Worm (Caenorhabditis elegans) whole organism, L4 larva: ENCODE measurements around the gene AC3.5.

Source experiments
- F10B5.3 ChIP-seq: sonication (generic microtip); optimal IDR thresholded peaks from 2 replicates; lab custom pipeline; 2016; ENCODE audit warnings: mild to moderate bottlenecking, missing genetic modification characterization, missing compliant biosample characterization
- F49E8.2 ChIP-seq: sonication (generic microtip); optimal IDR thresholded peaks from 2 replicates; lab custom pipeline; 2016; ENCODE audit warnings: missing compliant biosample characterization, mild to moderate bottlenecking, missing genetic modification characterization, borderline replicate concordance
- ZK337.2 ChIP-seq: fragments of 200-800 bp; sonication (Bioruptor generic); IDR thresholded peaks from 2 replicates; pipeline ENCODE4 v1.3.6; 2022; ENCODE audit warnings: missing genetic modification reagents, missing genetic modification characterization, missing compliant biosample characterization
- ZK546.5 ChIP-seq, 2 experiments: sonication (generic microtip); optimal IDR thresholded peaks; 2 replicates each; lab custom pipeline; 2017; ENCODE audit warnings: missing biosample characterization in 2 of 2, missing genetic modification characterization in 2 of 2
- aha-1 ChIP-seq: fragments of 150-350 bp; peaks from one replicate; lab custom pipeline; 2014; ENCODE audit warnings: missing biosample characterization, missing genetic modification characterization
- arid-1 ChIP-seq: fragments of 200-800 bp; sonication (Bioruptor generic); conservative IDR thresholded peaks from 2 replicates; pipeline ENCODE4 v1.3.6; 2022; ENCODE audit warnings: missing genetic modification reagents, missing genetic modification characterization, missing compliant biosample characterization
- ceh-62 ChIP-seq: sonication (generic microtip); optimal IDR thresholded peaks from 2 replicates; lab custom pipeline; 2017; ENCODE audit warnings: missing biosample characterization, missing genetic modification characterization
- daf-8 ChIP-seq: fragments of 200-800 bp; sonication (Bioruptor generic); IDR thresholded peaks from 2 replicates; pipeline ENCODE4 v1.3.6; 2022; ENCODE audit warnings: missing genetic modification characterization, missing compliant biosample characterization
- dmd-8 ChIP-seq: fragments of 200-800 bp; sonication (Bioruptor generic); IDR thresholded peaks from 2 replicates; pipeline ENCODE4 v1.3.6; 2022; ENCODE audit warnings: missing genetic modification characterization, missing compliant biosample characterization
- dve-1 ChIP-seq: sonication (generic microtip); optimal IDR thresholded peaks from 2 replicates; lab custom pipeline; 2017; ENCODE audit warnings: antibody characterized with exemption, mild to moderate bottlenecking, missing genetic modification characterization, missing compliant biosample characterization; ENCODE audit not compliant: insufficient read depth
- fkh-10 ChIP-seq: fragments of 150-350 bp; optimal IDR thresholded peaks from 2 replicates; lab custom pipeline; 2014; ENCODE audit warnings: missing biosample characterization, missing genetic modification reagents, missing genetic modification characterization
- lin-1 ChIP-seq: fragments of 200-800 bp; sonication (Bioruptor generic); IDR thresholded peaks from 2 replicates; pipeline ENCODE4 v1.3.6; 2022; ENCODE audit warnings: missing genetic modification reagents, missing genetic modification characterization, missing compliant biosample characterization
- lin-39 ChIP-seq: fragments of 150-350 bp; optimal IDR thresholded peaks from 2 replicates; lab custom pipeline; 2014; ENCODE audit warnings: missing biosample characterization, missing genetic modification reagents, missing genetic modification characterization
- madf-5 ChIP-seq, 2 experiments: fragments of 200-800 bp; sonication (Bioruptor generic); IDR thresholded peaks; 2 replicates each; pipeline ENCODE4 v1.3.6; 2022; ENCODE audit warnings: missing compliant biosample characterization in 2 of 2, missing genetic modification characterization in 2 of 2
- nhr-102 ChIP-seq: sonication (generic microtip); optimal IDR thresholded peaks from 2 replicates; lab custom pipeline; 2016; ENCODE audit warnings: mild to moderate bottlenecking, missing genetic modification characterization, moderate library complexity, missing compliant biosample characterization
- nhr-25 ChIP-seq: sonication (generic microtip); optimal IDR thresholded peaks from 2 replicates; lab custom pipeline; 2017; ENCODE audit warnings: missing genetic modification characterization, mild to moderate bottlenecking, missing compliant biosample characterization, antibody characterized with exemption, moderate library complexity, borderline replicate concordance; ENCODE audit not compliant: insufficient read depth
- nhr-28 ChIP-seq: fragments of 150-350 bp; optimal IDR thresholded peaks from 2 replicates; lab custom pipeline; 2014; ENCODE audit warnings: missing biosample characterization, missing genetic modification characterization
- nhr-41 ChIP-seq: fragments of 200-800 bp; sonication (Bioruptor generic); IDR thresholded peaks from 2 replicates; pipeline ENCODE4 v1.3.6; 2022; ENCODE audit warnings: missing genetic modification reagents, missing genetic modification characterization, missing compliant biosample characterization
- php-3 ChIP-seq: fragments of 200-800 bp; sonication (Bioruptor generic); IDR thresholded peaks from 2 replicates; pipeline ENCODE4 v1.3.6; 2022; ENCODE audit warnings: missing genetic modification reagents, missing genetic modification characterization, missing compliant biosample characterization
- rbr-2 ChIP-seq: sonication (generic microtip); optimal IDR thresholded peaks from 2 replicates; lab custom pipeline; 2016; ENCODE audit warnings: missing genotype, missing genetic modification characterization, missing compliant biosample characterization
- spr-3 ChIP-seq: fragments of 200-800 bp; sonication (Bioruptor generic); optimal IDR thresholded peaks from 2 replicates; lab custom pipeline; 2018; ENCODE audit warnings: mild to moderate bottlenecking, missing genetic modification characterization, missing compliant biosample characterization
- unc-130 ChIP-seq: sonication (generic microtip); optimal IDR thresholded peaks from 2 replicates; lab custom pipeline; 2016; ENCODE audit warnings: missing genetic modification reagents, missing genetic modification characterization, missing compliant biosample characterization

The AC3.5 gene

ce11 chrV:10441135-10442024 lies 53.1 kb downstream of the AC3.5 start, which contains the start of gene pap-1 (continued):
- TF ChIP-seq daf-8 (GFP tag; lab: Robert Waterston, UW) (no peak), rbr-2 (tag; lab: Kevin White, UChicago) (no peak), aha-1 (tag; lab: Kevin White, UChicago) (peak; percentile 15), F49E8.2 (tag; lab: Kevin White, UChicago) (no peak), arid-1 (no peak), F10B5.3 (tag; lab: Kevin White, UChicago) (no peak), spr-3 (GFP tag; lab: Kevin White, UChicago) (no peak), madf-5 (GFP tag; IDR thresholded peaks at IDR 0.05; lab: Robert Waterston, UW) (no peak), lin-39 (tag; lab: Kevin White, UChicago) (no peak), dmd-8 (GFP tag; lab: Robert Waterston, UW) (no peak), ZK546.5 (tag; optimal IDR thresholded peaks at IDR 0.05; lab: Kevin White, UChicago) (no peak), ceh-62 (tag; lab: Kevin White, UChicago) (no peak), ZK337.2 (no peak), lin-1 (GFP tag; lab: Robert Waterston, UW) (no peak), nhr-102 (tag; lab: Kevin White, UChicago) (no peak), nhr-41 (GFP tag; lab: Robert Waterston, UW) (no peak), nhr-28 (tag; lab: Kevin White, UChicago) (no peak), fkh-10 (GFP tag; lab: Kevin White, UChicago) (no peak), dve-1 (tag; lab: Kevin White, UChicago) (no peak), php-3 (no peak), nhr-25 (tag; lab: Kevin White, UChicago) (no peak), unc-130 (GFP tag; lab: Kevin White, UChicago) (peak; percentile 6)
